Worm (Caenorhabditis elegans) whole organism, L1 larva: ENCODE measurements around the gene D2096.11.
A peak's percentile ranks its signal among the peaks of the same experiment; 100 is the strongest.

Experiments used
- C04F5.9 ChIP-seq: sonication (generic microtip); optimal IDR thresholded peaks from 2 replicates; lab custom pipeline; 2016; ENCODE audit warnings: missing genetic modification characterization, missing compliant biosample characterization
- C16A3.4 ChIP-seq: fragments of 150-350 bp; optimal IDR thresholded peaks from 2 replicates; lab custom pipeline; 2014; ENCODE audit warnings: missing biosample characterization, missing genetic modification characterization
- F16B12.6 ChIP-seq: fragments of 150-350 bp; optimal IDR thresholded peaks from 2 replicates; lab custom pipeline; 2014; ENCODE audit warnings: missing biosample characterization, missing genetic modification characterization
- aha-1 ChIP-seq: fragments of 150-350 bp; optimal IDR thresholded peaks from 2 replicates; lab custom pipeline; 2014; ENCODE audit warnings: missing biosample characterization, missing genetic modification characterization
- ama-1 ChIP-seq: fragments of 150-350 bp; optimal IDR thresholded peaks from 2 replicates; lab custom pipeline; 2014
- blmp-1 ChIP-seq: fragments of 150-350 bp; optimal IDR thresholded peaks from 2 replicates; lab custom pipeline; 2014; ENCODE audit warnings: missing biosample characterization, missing genetic modification characterization
- ceh-63 ChIP-seq: fragments of 200-800 bp; sonication (Bioruptor generic); optimal IDR thresholded peaks from 2 replicates; lab custom pipeline; 2018; ENCODE audit warnings: mild to moderate bottlenecking, missing genetic modification characterization, missing compliant biosample characterization
- ceh-82 ChIP-seq, 3 experiments: fragments of 150-350 bp in 1 of 3; sonication (generic microtip) in 2 of 3; optimal IDR thresholded peaks; 2 replicates each; lab custom pipeline; 2014 to 2017; ENCODE audit warnings: missing biosample characterization in 3 of 3, missing genetic modification characterization in 3 of 3
- ceh-88 ChIP-seq: fragments of 200-800 bp; sonication (Bioruptor generic); IDR thresholded peaks from 2 replicates; pipeline ENCODE4 v1.3.6; 2022; ENCODE audit warnings: missing genetic modification characterization, missing compliant biosample characterization
- ceh-90 ChIP-seq: sonication (generic microtip); optimal IDR thresholded peaks from 2 replicates; lab custom pipeline; 2016; ENCODE audit warnings: missing genetic modification characterization, missing compliant biosample characterization
- dpl-1 ChIP-seq, 3 experiments: fragments of 150-350 bp in 2 of 3; sonication (generic microtip) in 1 of 3; optimal IDR thresholded peaks; 2 replicates each; lab custom pipeline; 2014 to 2017; ENCODE audit warnings: missing biosample characterization in 3 of 3, missing genetic modification characterization in 3 of 3, missing genetic modification reagents in 3 of 3
- dsc-1 ChIP-seq: sonication (generic microtip); optimal IDR thresholded peaks from 2 replicates; lab custom pipeline; 2016; ENCODE audit warnings: mild to moderate bottlenecking, missing genetic modification characterization, missing compliant biosample characterization
- efl-3 ChIP-seq: fragments of 200-800 bp; sonication (Bioruptor generic); optimal IDR thresholded peaks from 2 replicates; lab custom pipeline; 2018; ENCODE audit warnings: mild to moderate bottlenecking, missing genetic modification characterization, missing compliant biosample characterization
- egl-27 ChIP-seq, 2 experiments: fragments of 150-350 bp in 1 of 2; sonication (generic microtip); optimal IDR thresholded peaks; 3 replicates each; lab custom pipeline; 2017 to 2018; ENCODE audit warnings: missing biosample characterization in 2 of 2, missing genetic modification characterization in 2 of 2, missing genetic modification reagents in 2 of 2
- elt-3 ChIP-seq, 6 experiments: fragments of 150-350 bp in 1 of 6; sonication (generic microtip); optimal IDR thresholded peaks; 2 replicates each; lab custom pipeline; 2017 to 2018; ENCODE audit warnings: missing biosample characterization in 6 of 6, missing genetic modification characterization in 6 of 6, inconsistent platforms in 1 of 6
- fkh-10 ChIP-seq: sonication (generic microtip); optimal IDR thresholded peaks from 2 replicates; lab custom pipeline; 2017; ENCODE audit warnings: missing biosample characterization, missing genetic modification reagents, missing genetic modification characterization
- fos-1 ChIP-seq: fragments of 150-350 bp; optimal IDR thresholded peaks from 2 replicates; lab custom pipeline; 2014; ENCODE audit warnings: missing biosample characterization, missing genetic modification characterization
- grh-1 ChIP-seq: fragments of 200-800 bp; sonication (Bioruptor generic); IDR thresholded peaks from 2 replicates; pipeline ENCODE4 v1.3.6; 2022; ENCODE audit warnings: missing genetic modification reagents, missing genetic modification characterization, missing compliant biosample characterization
- hlh-4 ChIP-seq: sonication (generic microtip); optimal IDR thresholded peaks from 2 replicates; lab custom pipeline; 2016; ENCODE audit warnings: mild to moderate bottlenecking, missing genetic modification characterization, missing compliant biosample characterization
- hpl-2 ChIP-seq: fragments of 150-350 bp; optimal IDR thresholded peaks from 2 replicates; lab custom pipeline; 2014; ENCODE audit warnings: missing biosample characterization, missing genetic modification reagents, missing genetic modification characterization
- irx-1 ChIP-seq: sonication (generic microtip); optimal IDR thresholded peaks from 2 replicates; lab custom pipeline; 2016; ENCODE audit warnings: missing genetic modification characterization, missing compliant biosample characterization
- isw-1 ChIP-seq: fragments of 200-800 bp; sonication (Bioruptor generic); IDR thresholded peaks from 2 replicates; pipeline ENCODE4 v1.3.6; 2022; ENCODE audit warnings: missing genetic modification characterization, missing compliant biosample characterization
- jun-1 ChIP-seq: fragments of 150-350 bp; optimal IDR thresholded peaks from 2 replicates; lab custom pipeline; 2014; ENCODE audit warnings: missing biosample characterization, missing genetic modification reagents, missing genetic modification characterization
- lin-35 ChIP-seq, 2 experiments: fragments of 150-350 bp; optimal IDR thresholded peaks; 2 replicates each; lab custom pipeline; 2014; ENCODE audit warnings: missing biosample characterization in 2 of 2, missing genetic modification characterization in 2 of 2, missing genetic modification reagents in 2 of 2
- lir-3 ChIP-seq: sonication (generic microtip); optimal IDR thresholded peaks from 2 replicates; lab custom pipeline; 2016; ENCODE audit warnings: mild to moderate bottlenecking, missing genetic modification characterization, moderate library complexity, missing compliant biosample characterization; ENCODE audit not compliant: poor library complexity
- lsy-2 ChIP-seq, 2 experiments: fragments of 150-350 bp; optimal IDR thresholded peaks; 2 replicates each; lab custom pipeline; 2014; ENCODE audit warnings: missing biosample characterization in 2 of 2, missing genetic modification characterization in 2 of 2
- mab-9 ChIP-seq: fragments of 200-800 bp; sonication (Bioruptor generic); IDR thresholded peaks from 2 replicates; pipeline ENCODE4 v1.3.6; 2022; ENCODE audit warnings: missing genetic modification reagents, missing genetic modification characterization, missing compliant biosample characterization
- mdl-1 ChIP-seq, 2 experiments: fragments of 150-350 bp; optimal IDR thresholded peaks; 2 replicates each; lab custom pipeline; 2014 to 2017; ENCODE audit warnings: missing biosample characterization in 2 of 2, missing genetic modification characterization in 2 of 2, inconsistent platforms in 1 of 2
- mef-2 ChIP-seq: fragments of 150-350 bp; optimal IDR thresholded peaks from 2 replicates; lab custom pipeline; 2014; ENCODE audit warnings: missing biosample characterization, missing genetic modification characterization
- mep-1 ChIP-seq: fragments of 150-350 bp; optimal IDR thresholded peaks from 2 replicates; lab custom pipeline; 2014; ENCODE audit warnings: missing biosample characterization, missing genetic modification characterization
- nhr-11 ChIP-seq: fragments of 150-350 bp; optimal IDR thresholded peaks from 2 replicates; lab custom pipeline; 2014; ENCODE audit warnings: missing biosample characterization, missing genetic modification characterization
- nhr-19 ChIP-seq: fragments of 200-800 bp; sonication (Bioruptor generic); conservative IDR thresholded peaks from 2 replicates; pipeline ENCODE4 v1.3.6; 2022; ENCODE audit warnings: missing genetic modification characterization, missing compliant biosample characterization
- nhr-20 ChIP-seq: sonication (generic microtip); optimal IDR thresholded peaks from 2 replicates; lab custom pipeline; 2016; ENCODE audit warnings: mild to moderate bottlenecking, missing genetic modification characterization, missing compliant biosample characterization
- nhr-28 ChIP-seq: fragments of 150-350 bp; optimal IDR thresholded peaks from 2 replicates; lab custom pipeline; 2014; ENCODE audit warnings: missing biosample characterization, missing genetic modification characterization
- nhr-47 ChIP-seq: sonication (generic microtip); optimal IDR thresholded peaks from 2 replicates; lab custom pipeline; 2016; ENCODE audit warnings: mild to moderate bottlenecking, missing genetic modification characterization, moderate library complexity, missing compliant biosample characterization
- nhr-71 ChIP-seq: sonication (generic microtip); optimal IDR thresholded peaks from 2 replicates; lab custom pipeline; 2016; ENCODE audit warnings: mild to moderate bottlenecking, missing genetic modification characterization, moderate library complexity, missing compliant biosample characterization
- nhr-76 ChIP-seq: sonication (generic microtip); optimal IDR thresholded peaks from 2 replicates; lab custom pipeline; 2017; ENCODE audit warnings: missing biosample characterization, missing genetic modification characterization
- nhr-77 ChIP-seq: fragments of 150-350 bp; optimal IDR thresholded peaks from 2 replicates; lab custom pipeline; 2014; ENCODE audit warnings: missing biosample characterization, missing genetic modification characterization
- nhr-84 ChIP-seq: sonication (generic microtip); optimal IDR thresholded peaks from 2 replicates; lab custom pipeline; 2017; ENCODE audit warnings: missing biosample characterization, missing genetic modification characterization
- nhr-85 ChIP-seq: sonication (generic microtip); peaks from one replicate; lab custom pipeline; 2016; ENCODE audit warnings: missing genetic modification characterization, inconsistent platforms, missing compliant biosample characterization
- pag-3 ChIP-seq: sonication (generic microtip); optimal IDR thresholded peaks from 2 replicates; lab custom pipeline; 2017; ENCODE audit warnings: missing genetic modification characterization, mild to moderate bottlenecking, missing compliant biosample characterization, antibody characterized with exemption, borderline replicate concordance; ENCODE audit not compliant: insufficient read depth
- pax-3 ChIP-seq: fragments of 200-800 bp; sonication (Bioruptor generic); optimal IDR thresholded peaks from 2 replicates; lab custom pipeline; 2018; ENCODE audit warnings: mild to moderate bottlenecking, missing genetic modification characterization, moderate library complexity, missing compliant biosample characterization
- rnt-1 ChIP-seq: sonication (generic microtip); optimal IDR thresholded peaks from 2 replicates; lab custom pipeline; 2016; ENCODE audit warnings: mild to moderate bottlenecking, missing genetic modification characterization, moderate library complexity, missing compliant biosample characterization
- snpc-4 ChIP-seq: fragments of 150-350 bp; optimal IDR thresholded peaks from 2 replicates; lab custom pipeline; 2014; ENCODE audit warnings: missing biosample characterization, missing genetic modification characterization
- snu-23 ChIP-seq: sonication (generic microtip); optimal IDR thresholded peaks from 2 replicates; lab custom pipeline; 2016; ENCODE audit warnings: missing genetic modification characterization, missing compliant biosample characterization
- sox-4 ChIP-seq: sonication (generic microtip); optimal IDR thresholded peaks from 2 replicates; lab custom pipeline; 2016; ENCODE audit warnings: missing genetic modification characterization, missing compliant biosample characterization
- sptf-1 ChIP-seq: fragments of 150-350 bp; optimal IDR thresholded peaks from 2 replicates; lab custom pipeline; 2014; ENCODE audit warnings: missing biosample characterization, missing genetic modification characterization
- swsn-7 ChIP-seq: sonication (generic microtip); optimal IDR thresholded peaks from 2 replicates; lab custom pipeline; 2016; ENCODE audit warnings: missing genetic modification characterization, missing compliant biosample characterization
- tbx-2 ChIP-seq: sonication (generic microtip); optimal IDR thresholded peaks from 2 replicates; lab custom pipeline; 2016; ENCODE audit warnings: missing genetic modification characterization, missing compliant biosample characterization
- unc-98 ChIP-seq: fragments of 200-800 bp; sonication (Bioruptor generic); IDR thresholded peaks from 2 replicates; pipeline ENCODE4 v1.3.6; 2022; ENCODE audit warnings: missing genetic modification characterization, missing compliant biosample characterization
- vab-15 ChIP-seq: sonication (generic microtip); optimal IDR thresholded peaks from 2 replicates; lab custom pipeline; 2017; ENCODE audit warnings: missing genotype, mild to moderate bottlenecking, missing genetic modification characterization, missing compliant biosample characterization
- xbp-1 ChIP-seq: sonication (generic microtip); optimal IDR thresholded peaks from 2 replicates; lab custom pipeline; 2016; ENCODE audit warnings: missing genetic modification characterization, missing compliant biosample characterization
- zag-1 ChIP-seq: fragments of 150-350 bp; optimal IDR thresholded peaks from 2 replicates; lab custom pipeline; 2014; ENCODE audit warnings: missing biosample characterization, missing genetic modification characterization
- zip-4 ChIP-seq: fragments of 200-800 bp; sonication (Bioruptor generic); optimal IDR thresholded peaks from 2 replicates; lab custom pipeline; 2018; ENCODE audit warnings: mild to moderate bottlenecking, missing genetic modification characterization, moderate library complexity, missing compliant biosample characterization

Gene D2096.11

DNA sequence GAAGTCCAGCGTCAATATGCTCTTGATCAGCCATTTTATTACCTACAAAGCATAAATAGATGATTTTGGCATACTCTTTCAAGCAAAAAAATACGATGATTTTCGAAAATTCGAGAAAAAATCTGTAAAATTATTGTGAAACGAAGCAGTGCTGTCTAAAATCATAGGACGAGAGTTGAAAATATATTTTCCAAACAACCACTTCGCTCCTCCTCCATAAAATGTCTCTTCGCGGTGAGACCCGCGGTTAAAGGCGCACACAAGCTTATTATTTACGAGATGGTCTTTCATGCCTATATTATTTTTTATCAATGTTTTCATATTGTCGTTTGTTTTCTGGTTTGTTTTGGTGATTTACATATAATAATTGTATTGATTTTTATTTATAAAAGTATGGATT, 14.7 kb downstream of the D2096.11 start, which contains the start of gene nap-1:
nap-1 (minus strand) TSS at position 42 of the 400 bp plus-strand sequence.
- TF ChIP-seq nhr-77, result peak; percentile 61
- TF ChIP-seq mep-1 (tag; lab: Kevin White, UChicago), result peak; percentile 74
- TF ChIP-seq ceh-88 (GFP tag; lab: Robert Waterston, UW), result no peak; the same call in 1 of the 2 replicates
- peak; percentile 79 for TF ChIP-seq nhr-47 (tag; lab: Kevin White, UChicago)
- TF ChIP-seq mef-2, result no peak
- TF ChIP-seq aha-1 (tag; lab: Kevin White, UChicago), result peak; percentile 42
- TF ChIP-seq hlh-4 (tag; lab: Kevin White, UChicago), result no peak
- peak; percentile 9 for TF ChIP-seq jun-1 (tag; lab: Kevin White, UChicago)
- TF ChIP-seq xbp-1 (tag; lab: Kevin White, UChicago), result peak; percentile 71
- no peak for TF ChIP-seq sox-4
- no peak for TF ChIP-seq ceh-90 (tag; lab: Kevin White, UChicago)
- TF ChIP-seq ceh-63 (GFP tag; lab: Kevin White, UChicago), result no peak
- peak; percentile 48 for TF ChIP-seq dsc-1 (tag; lab: Kevin White, UChicago)
- TF ChIP-seq egl-27 (tag; optimal IDR thresholded peaks at IDR 0.05; lab: Kevin White, UChicago), result peak in 1 of 2 experiments; percentile 9
- no peak for TF ChIP-seq hpl-2 (GFP tag; lab: Kevin White, UChicago)
- TF ChIP-seq tbx-2 (tag; lab: Kevin White, UChicago), result peak; percentile 66
- TF ChIP-seq zag-1, result no peak
- no peak for TF ChIP-seq pax-3 (tag; lab: Kevin White, UChicago)
- no peak for TF ChIP-seq mab-9 (GFP tag; lab: Robert Waterston, UW)
- TF ChIP-seq nhr-71 (tag; lab: Kevin White, UChicago), result peak; percentile 85
- TF ChIP-seq snpc-4, result peak; percentile 52
- no peak for TF ChIP-seq fkh-10 (GFP tag; lab: Kevin White, UChicago)
- TF ChIP-seq C16A3.4 (tag; lab: Kevin White, UChicago), result peak; percentile 88
- TF ChIP-seq sptf-1 (tag; lab: Kevin White, UChicago), result no peak
- TF ChIP-seq nhr-11 (tag; lab: Kevin White, UChicago), result no peak
- no peak for TF ChIP-seq efl-3 (GFP tag; lab: Kevin White, UChicago)
- TF ChIP-seq ceh-82 (tag; optimal IDR thresholded peaks at IDR 0.05; lab: Kevin White, UChicago), result peak; percentile 65 to 86 (median 78)
- TF ChIP-seq rnt-1 (tag; lab: Kevin White, UChicago), result peak; percentile 78
- TF ChIP-seq C04F5.9, result no peak
- no peak for TF ChIP-seq zip-4 (GFP tag; lab: Kevin White, UChicago)
- no peak for TF ChIP-seq nhr-84 (tag; lab: Kevin White, UChicago)
- peak; percentile 21 for TF ChIP-seq lir-3 (tag; lab: Kevin White, UChicago)
- TF ChIP-seq nhr-19 (GFP tag; lab: Robert Waterston, UW), result peak; percentile 76
- TF ChIP-seq irx-1 (tag; lab: Kevin White, UChicago), result no peak
- peak; percentile 59 to 78 (median 72) for TF ChIP-seq dpl-1 (GFP tag; optimal IDR thresholded peaks at IDR 0.05; lab: Kevin White, UChicago)
- TF ChIP-seq elt-3 (tag; optimal IDR thresholded peaks at IDR 0.05; lab: Kevin White, UChicago), result peak in 2 of 6 experiments; percentile 21 to 78
- TF ChIP-seq F16B12.6 (tag; lab: Kevin White, UChicago), result peak; percentile 47
- TF ChIP-seq swsn-7 (tag; lab: Kevin White, UChicago), result peak; percentile 69
- TF ChIP-seq lin-35 (GFP tag; optimal IDR thresholded peaks at IDR 0.05; lab: Kevin White, UChicago), result peak; percentile 77 to 85
- TF ChIP-seq unc-98, result no peak
- peak; percentile 84 to 93 for TF ChIP-seq lsy-2 (tag; optimal IDR thresholded peaks at IDR 0.05; lab: Kevin White, UChicago)
- TF ChIP-seq nhr-85 (tag; lab: Kevin White, UChicago), result peak; percentile 71
- TF ChIP-seq fos-1, result peak; percentile 45
- TF ChIP-seq isw-1 (GFP tag; lab: Robert Waterston, UW), result peak; percentile 59
- TF ChIP-seq grh-1 (GFP tag; lab: Robert Waterston, UW), result no peak
- peak; percentile 87 for TF ChIP-seq snu-23
- peak; percentile 79 for TF ChIP-seq nhr-20
- TF ChIP-seq nhr-76 (tag; lab: Kevin White, UChicago), result no peak
- TF ChIP-seq pag-3, result no peak
- peak in 1 of 2 experiments; percentile 58 for TF ChIP-seq mdl-1 (tag; optimal IDR thresholded peaks at IDR 0.05; lab: Kevin White, UChicago)
- TF ChIP-seq vab-15 (tag; lab: Kevin White, UChicago), result no peak
- TF ChIP-seq nhr-28, result no peak
- peak; percentile 77 for TF ChIP-seq blmp-1 (tag; lab: Kevin White, UChicago)
- no peak for TF ChIP-seq ama-1 (lab: Kevin White, UChicago)
